Fruit fly (Drosophila melanogaster) whole organism: ENCODE data around the gene bys.

Source experiments
- Dll ChIP-seq: fragments of >200 bp; optimal IDR thresholded peaks from 2 replicates; lab custom pipeline; 2017
- psq ChIP-seq: fragments of >200 bp; optimal IDR thresholded peaks from 2 replicates; lab custom pipeline; 2017

DNA sequence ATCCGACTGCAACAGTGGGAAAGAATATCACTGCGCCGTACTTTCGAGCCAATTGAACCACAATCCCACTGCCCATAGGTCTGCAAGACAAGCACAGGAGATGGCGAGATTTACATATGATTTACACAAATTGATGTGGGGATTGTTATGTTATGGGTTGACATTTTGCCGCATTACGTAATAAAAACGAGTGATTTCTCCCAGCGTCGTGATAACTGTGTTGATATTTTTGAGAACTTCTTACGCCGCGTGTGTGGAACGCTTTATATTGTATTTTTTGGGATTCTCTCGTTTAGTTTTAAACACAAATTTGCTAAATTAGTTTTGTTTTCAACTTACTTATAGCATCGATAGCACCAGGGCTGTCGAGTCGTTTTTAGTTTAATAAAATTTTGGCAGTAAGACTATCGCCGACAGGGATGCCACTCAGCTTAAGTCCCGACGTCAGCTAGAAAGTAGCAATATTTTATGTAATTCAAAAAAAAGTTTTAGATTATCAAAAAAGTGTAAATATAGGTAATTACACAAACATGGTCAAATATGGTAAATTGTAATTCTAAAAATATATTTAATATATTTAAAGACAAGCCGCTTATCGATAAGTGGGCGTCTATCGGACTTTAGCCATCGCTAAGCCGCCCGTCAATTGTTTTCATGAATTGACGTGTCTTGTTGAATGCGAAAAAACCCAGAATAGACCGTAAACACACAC, 8.1 kb upstream of the bys start, which contains the start of the genes CG45089, ND-MNLL and p115:
- TF ChIP-seq Dll (lab: Kevin White, UChicago) = no peak
- TF ChIP-seq psq (lab: Kevin White, UChicago) = no peak
